Worm (Caenorhabditis elegans) whole organism, L3 larva: ENCODE measurements around the gene Y43F8A.2.

ENCODE experiments used
- aly-2 ChIP-seq: fragments of 150-350 bp; optimal IDR thresholded peaks from 2 replicates; lab custom pipeline; 2014; ENCODE audit warnings: missing biosample characterization, missing genetic modification characterization
- daf-12 ChIP-seq: fragments of 150-350 bp; optimal IDR thresholded peaks from 2 replicates; lab custom pipeline; 2014; ENCODE audit warnings: missing biosample characterization, missing genetic modification reagents, missing genetic modification characterization
- lin-39 ChIP-seq: fragments of 150-350 bp; optimal IDR thresholded peaks from 2 replicates; lab custom pipeline; 2018; ENCODE audit warnings: missing biosample characterization, missing genetic modification reagents, missing genetic modification characterization
- lsy-12 ChIP-seq: sonication (generic microtip); optimal IDR thresholded peaks from 2 replicates; lab custom pipeline; 2016; ENCODE audit warnings: mild to moderate bottlenecking, missing genetic modification characterization, missing compliant biosample characterization
- nhr-76 ChIP-seq: fragments of 150-350 bp; sonication (generic microtip); optimal IDR thresholded peaks from 5 replicates; lab custom pipeline; 2014; ENCODE audit warnings: missing biosample characterization, missing genetic modification characterization
- snpc-4 ChIP-seq: fragments of 150-350 bp; optimal IDR thresholded peaks from 2 replicates; lab custom pipeline; 2014; ENCODE audit warnings: missing biosample characterization, missing genetic modification characterization
- unc-62 ChIP-seq: fragments of 150-350 bp; sonication (generic microtip); optimal IDR thresholded peaks from 4 replicates; lab custom pipeline; 2014; ENCODE audit warnings: missing biosample characterization, missing genetic modification reagents, missing genetic modification characterization
- ztf-4 ChIP-seq: fragments of 150-350 bp; optimal IDR thresholded peaks from 2 replicates; lab custom pipeline; 2014; ENCODE audit warnings: missing biosample characterization, missing genetic modification characterization

ce11 chrV:19362568-19362967 lies 8.8 kb upstream of the Y43F8A.2 start, which contains the start of gene C14B4.2:
- TF ChIP-seq nhr-76 (tag; lab: Kevin White, UChicago) (no peak), lin-39 (no peak), daf-12 (tag; lab: Kevin White, UChicago) (no peak), ztf-4 (tag; lab: Kevin White, UChicago) (no peak), snpc-4 (no peak), unc-62 (GFP tag; lab: Kevin White, UChicago) (no peak), aly-2 (no peak), lsy-12 (no peak)
